Fruit fly (Drosophila melanogaster): ENCODE measurements around the gene RpS13.

Gene RpS13

DNA sequence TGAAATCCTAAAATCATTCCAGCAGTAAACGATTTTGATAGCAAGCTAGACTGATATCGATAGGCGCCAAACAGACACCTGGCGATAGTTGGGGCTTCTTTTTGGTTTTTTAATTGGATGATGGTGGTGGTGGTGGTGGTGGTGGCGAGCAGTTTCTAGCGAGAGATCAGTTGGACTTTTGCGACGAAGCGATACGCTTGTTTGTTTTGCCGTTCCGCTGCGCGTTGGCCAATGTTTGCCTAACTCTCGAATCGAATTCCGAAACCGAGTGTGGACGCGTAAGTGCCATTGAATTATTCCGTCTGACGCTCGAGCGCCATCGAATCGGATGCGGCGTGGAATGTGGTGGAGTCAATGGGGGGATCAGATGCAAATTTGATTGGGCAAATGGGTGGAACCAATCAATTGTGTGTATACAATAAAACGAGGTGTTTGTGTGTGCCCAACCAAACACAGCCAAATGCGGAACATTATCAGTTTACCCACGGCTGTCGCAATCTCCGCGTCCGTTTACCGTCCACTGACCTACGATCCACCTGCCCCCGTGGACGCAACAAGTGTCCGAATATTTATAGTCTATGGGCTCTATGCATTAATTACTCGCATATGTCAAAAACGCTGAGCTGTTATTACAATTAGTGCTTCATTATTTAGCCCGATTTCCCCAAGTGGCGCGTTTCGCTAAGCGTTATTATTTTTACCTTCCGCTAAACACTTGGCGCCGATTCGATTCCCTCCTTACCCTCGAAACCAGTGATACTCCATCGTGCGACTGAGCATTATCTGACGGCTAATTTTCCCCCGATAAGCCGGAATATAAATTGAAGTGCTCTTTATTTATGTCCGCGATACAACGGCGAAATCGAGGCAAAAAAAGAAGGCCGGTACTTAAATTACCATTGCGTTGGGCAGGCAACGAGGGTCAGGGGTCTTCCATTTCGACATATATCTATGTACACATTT lies 6.2 kb upstream of the RpS13 start, which contains the start of gene CG17292 (continued):
- TF ChIP-seq CG11504 (tag; optimal IDR thresholded peaks at IDR 0.05) = peak; percentile 25
- TF ChIP-seq onecut (GFP tag; IDR thresholded peaks at IDR 0.05) = peak; percentile 54; the same call in 1 of the 2 replicates
- TF ChIP-seq Atf-2 (GFP tag; optimal IDR thresholded peaks at IDR 0.05) = no peak
- TF ChIP-seq MBD-R2 (GFP tag; IDR thresholded peaks at IDR 0.05) = peak; percentile 67
- TF ChIP-seq CG14014 (GFP tag; IDR thresholded peaks at IDR 0.05) = peak; percentile 74; the same call in 1 of the 2 replicates
- TF ChIP-seq CG8388 (GFP tag; optimal IDR thresholded peaks at IDR 0.05) = no peak
- no peak for TF ChIP-seq Lhr (GFP tag; optimal IDR thresholded peaks at IDR 0.05)
- TF ChIP-seq CG10321 (GFP tag; IDR thresholded peaks at IDR 0.05) = 0 out of 2 replicates have a peak, but pooled peaks have one; percentile 60
- no peak for TF ChIP-seq ind (GFP tag; optimal IDR thresholded peaks at IDR 0.05)
- TF ChIP-seq Six4 (GFP tag; optimal IDR thresholded peaks at IDR 0.05) = no peak
- peak; percentile 22 for TF ChIP-seq odd (GFP tag; optimal IDR thresholded peaks at IDR 0.05)
- no peak for TF ChIP-seq Sry-β (GFP tag; optimal IDR thresholded peaks at IDR 0.05)
- TF ChIP-seq rib (GFP tag; IDR thresholded peaks at IDR 0.05) = peak; percentile 92
- TF ChIP-seq br (optimal IDR thresholded peaks at IDR 0.05) = no peak
- TF ChIP-seq Meics (GFP tag; optimal IDR thresholded peaks at IDR 0.05) = peak; percentile 67
- TF ChIP-seq CG12071 (GFP tag; optimal IDR thresholded peaks at IDR 0.05) = peak; percentile 64
- TF ChIP-seq CG31388 (GFP tag; optimal IDR thresholded peaks at IDR 0.05) = no peak
- no peak for TF ChIP-seq CG15073 (GFP tag; optimal IDR thresholded peaks at IDR 0.05)
- 0 out of 2 replicates have a peak, but pooled peaks have one; percentile 14 for TF ChIP-seq Lim3 (GFP tag; IDR thresholded peaks at IDR 0.05)
- TF ChIP-seq YL-1 (GFP tag; optimal IDR thresholded peaks at IDR 0.05) = peak; percentile 43
- no peak for TF ChIP-seq CG7745 (tag; optimal IDR thresholded peaks at IDR 0.05)
- no peak for TF ChIP-seq CG7839 (tag; optimal IDR thresholded peaks at IDR 0.05)
- peak; percentile 97 for TF ChIP-seq Nf-YC (tag; optimal IDR thresholded peaks at IDR 0.05)
- TF ChIP-seq Mad (GFP tag; optimal IDR thresholded peaks at IDR 0.05) = peak; percentile 42
- TF ChIP-seq inv (GFP tag; IDR thresholded peaks at IDR 0.05; ENCODE audit: partially characterized antibody) = peak; percentile 85
- peak; percentile 49 for TF ChIP-seq CG13775 (GFP tag; optimal IDR thresholded peaks at IDR 0.05)
- TF ChIP-seq CG4360 (GFP tag; IDR thresholded peaks at IDR 0.05) = no peak
- no peak for TF ChIP-seq CG17612 (GFP tag; IDR thresholded peaks at IDR 0.05)
- TF ChIP-seq bigmax (GFP tag; optimal IDR thresholded peaks at IDR 0.05) = no peak
- TF ChIP-seq pnt (GFP tag; optimal IDR thresholded peaks at IDR 0.05) = no peak
- TF ChIP-seq CG15601 (tag; optimal IDR thresholded peaks at IDR 0.05) = peak; percentile 33
- TF ChIP-seq CG12236 (GFP tag; optimal IDR thresholded peaks at IDR 0.05) = no peak
- peak; percentile 17 for TF ChIP-seq CG9817 (tag; optimal IDR thresholded peaks at IDR 0.05)
- no peak for TF ChIP-seq emc (GFP tag; optimal IDR thresholded peaks at IDR 0.05)
- TF ChIP-seq Sox102F (GFP tag; optimal IDR thresholded peaks at IDR 0.05) = peak; percentile 34
- TF ChIP-seq lab (GFP tag; optimal IDR thresholded peaks at IDR 0.05) = peak; percentile 81
- peak; percentile 88 for TF ChIP-seq Dll (GFP tag; IDR thresholded peaks at IDR 0.05; ENCODE audit: partially characterized antibody)
- TF ChIP-seq CG13287 (GFP tag; IDR thresholded peaks at IDR 0.05; ENCODE audit: partially characterized antibody) = peak; percentile 95
- peak; percentile 46 for TF ChIP-seq Myb (GFP tag; optimal IDR thresholded peaks at IDR 0.05)
- no peak for TF ChIP-seq tio (GFP tag; optimal IDR thresholded peaks at IDR 0.05)
- no peak for TF ChIP-seq toy (GFP tag; IDR thresholded peaks at IDR 0.05)
- peak; percentile 3 for TF ChIP-seq mam (GFP tag; optimal IDR thresholded peaks at IDR 0.05)
- no peak for TF ChIP-seq CG13123 (GFP tag; optimal IDR thresholded peaks at IDR 0.05)
- TF ChIP-seq lbe (GFP tag; optimal IDR thresholded peaks at IDR 0.05) = no peak
- TF ChIP-seq mirr (GFP tag; optimal IDR thresholded peaks at IDR 0.05) = peak; percentile 62
- TF ChIP-seq dpn (GFP tag; optimal IDR thresholded peaks at IDR 0.05) = peak in 1 of 2 experiments; percentile 59
- no peak for TF ChIP-seq CG10654 (GFP tag; optimal IDR thresholded peaks at IDR 0.05)
- TF ChIP-seq CHES-1-like (GFP tag; optimal IDR thresholded peaks at IDR 0.05) = peak; percentile 27
- TF ChIP-seq Usf (GFP tag; optimal IDR thresholded peaks at IDR 0.05) = no peak

Data from whole organism, embryonic.